Fruit fly (Drosophila melanogaster): ENCODE measurements around the gene Ccz1.

Ccz1 gene

dm6 chr3L:3855194-3855980 lies 43.6 kb downstream of the Ccz1 start:
- no peak for TF ChIP-seq noc (tag; optimal IDR thresholded peaks at IDR 0.05)

- no peak for TF ChIP-seq noc (tag; optimal IDR thresholded peaks at IDR 0.05)
These were observed 46.1 kb downstream of the Ccz1 start for dm6 chr3L:3852842-3853241.

dm6 chr3L:3851847-3852246 lies 47.1 kb downstream of the Ccz1 start:
- TF ChIP-seq noc (tag; optimal IDR thresholded peaks at IDR 0.05): no peak

- no peak for TF ChIP-seq noc (tag; optimal IDR thresholded peaks at IDR 0.05)
These were observed 47.9 kb downstream of the Ccz1 start for dm6 chr3L:3851048-3851447.

- no peak for TF ChIP-seq noc (tag; optimal IDR thresholded peaks at IDR 0.05)
These were observed 48.5 kb downstream of the Ccz1 start for dm6 chr3L:3850477-3850876.

- TF ChIP-seq noc (tag; optimal IDR thresholded peaks at IDR 0.05): peak; percentile 35
These were observed 49.2 kb downstream of the Ccz1 start for dm6 chr3L:3849763-3850162.

- no peak for TF ChIP-seq noc (tag; optimal IDR thresholded peaks at IDR 0.05)
These were observed 50.2 kb downstream of the Ccz1 start for dm6 chr3L:3848687-3849270.

dm6 chr3L:3847810-3848326 lies 51.1 kb downstream of the Ccz1 start:
- peak; percentile 14 for TF ChIP-seq noc (tag; optimal IDR thresholded peaks at IDR 0.05)
